Worm (Caenorhabditis elegans): ENCODE measurements around the gene C12D5.4.

DNA sequence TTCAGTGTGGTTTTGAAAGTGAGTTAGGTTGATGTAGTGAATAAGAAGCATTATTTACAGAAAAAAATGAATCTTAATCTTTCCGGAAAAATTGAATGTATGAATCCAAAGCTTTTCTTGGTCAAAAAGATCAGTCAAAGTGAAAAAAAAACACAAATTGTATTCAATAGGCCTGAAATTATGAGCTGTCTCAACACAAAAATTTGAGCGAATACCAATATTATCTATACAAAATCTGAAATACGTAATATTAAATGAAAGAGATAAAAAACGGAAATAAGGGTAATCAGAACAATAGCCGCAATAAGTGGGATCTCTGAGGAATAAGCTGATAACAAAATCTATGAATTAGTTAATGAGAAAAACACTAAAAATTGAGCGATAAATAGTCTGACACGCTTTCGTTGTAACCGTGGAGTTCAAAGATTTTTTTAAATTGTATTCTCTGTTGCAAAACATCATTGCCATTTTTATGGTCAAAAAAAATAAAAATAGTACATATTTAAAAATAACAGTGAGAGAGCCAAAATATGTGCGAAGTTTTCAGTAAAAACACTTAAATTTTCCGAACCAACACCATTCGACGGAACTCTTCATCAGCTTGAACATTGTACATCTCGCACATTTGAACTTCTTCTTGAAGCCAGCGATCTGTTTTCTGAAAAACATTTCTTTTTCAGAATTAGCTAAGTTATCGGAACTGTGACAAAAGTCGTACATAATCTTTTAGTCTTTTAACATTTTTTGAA lies 11.7 kb downstream of the C12D5.4 start, which contains the start of gene sre-11:
- TF ChIP-seq mes-4 (tag; optimal IDR thresholded peaks at IDR 0.05): no peak
- no peak for TF ChIP-seq unc-62 (GFP tag; optimal IDR thresholded peaks at IDR 0.05)
- TF ChIP-seq gei-17 (GFP tag; optimal IDR thresholded peaks at IDR 0.05): no peak
- TF ChIP-seq atf-7 (tag; optimal IDR thresholded peaks at IDR 0.05): no peak
- TF ChIP-seq ztf-22 (GFP tag; optimal IDR thresholded peaks at IDR 0.05): no peak
- TF ChIP-seq F23B12.7 (tag; optimal IDR thresholded peaks at IDR 0.05; ENCODE audit: insufficient read depth): no peak
- no peak for TF ChIP-seq ceh-91 (GFP tag; IDR thresholded peaks at IDR 0.05)
